Fruit fly (Drosophila melanogaster) whole organism, embryonic: ENCODE results near the gene CG46462.
A peak's percentile ranks its signal among the peaks of the same experiment; 100 is the strongest.

ENCODE experiments used
- Abd-B ChIP-seq: fragments of 200-800 bp; sonication (Bioruptor generic); optimal IDR thresholded peaks from 2 replicates; lab custom pipeline; 2018; ENCODE audit warnings: missing biosample characterization, mild to moderate bottlenecking, missing genetic modification characterization, moderate library complexity
- CG12744 ChIP-seq: fragments of 200-800 bp; sonication (Bioruptor generic); optimal IDR thresholded peaks from 2 replicates; lab custom pipeline; 2016; ENCODE audit warnings: missing biosample characterization, missing genetic modification characterization
- CG1603 ChIP-seq: fragments of 200-800 bp; sonication (Bioruptor generic); optimal IDR thresholded peaks from 2 replicates; lab custom pipeline; 2019; ENCODE audit warnings: missing biosample characterization, mild to moderate bottlenecking, missing genetic modification characterization, moderate library complexity
- CG2129 ChIP-seq: fragments of 200-800 bp; sonication (Bioruptor generic); IDR thresholded peaks from 2 replicates; pipeline ENCODE4 v1.3.6; 2022; ENCODE audit warnings: missing biosample characterization, missing genetic modification characterization; ENCODE audit not compliant: partially characterized antibody
- CG3163 ChIP-seq: fragments of 200-800 bp; sonication (Bioruptor generic); optimal IDR thresholded peaks from 3 replicates; lab custom pipeline; 2016; ENCODE audit warnings: missing biosample characterization, missing genetic modification characterization
- CG4360 ChIP-seq: fragments of 200-800 bp; sonication (Bioruptor generic); IDR thresholded peaks from 2 replicates; pipeline ENCODE4 v1.3.6; 2022; ENCODE audit warnings: missing biosample characterization, missing genetic modification characterization
- CG4404 ChIP-seq: fragments of 200-800 bp; sonication (Bioruptor generic); IDR thresholded peaks from 2 replicates; pipeline ENCODE4 v1.3.6; 2022; ENCODE audit warnings: missing biosample characterization, missing genetic modification characterization
- CG4854 ChIP-seq: fragments of 200-800 bp; sonication (Bioruptor generic); optimal IDR thresholded peaks from 2 replicates; lab custom pipeline; 2016; ENCODE audit warnings: missing biosample characterization, missing genetic modification characterization, inconsistent platforms
- CG7556 ChIP-seq: fragments of 200-800 bp; sonication (Bioruptor generic); optimal IDR thresholded peaks from 2 replicates; lab custom pipeline; 2017; ENCODE audit warnings: missing biosample characterization, mild to moderate bottlenecking, missing genetic modification characterization
- CG7963 ChIP-seq: fragments of 200-800 bp; sonication (Bioruptor generic); IDR thresholded peaks from 3 replicates; pipeline ENCODE4 v1.3.6; 2022; ENCODE audit warnings: missing biosample characterization, missing genetic modification characterization; ENCODE audit not compliant: partially characterized antibody
- HLH3B ChIP-seq: fragments of 200-800 bp; sonication (Bioruptor generic); IDR thresholded peaks from 2 replicates; pipeline ENCODE4 v1.3.6; 2022; ENCODE audit warnings: missing biosample characterization, missing genetic modification characterization
- Hr3 ChIP-seq: fragments of 200-800 bp; sonication (Bioruptor generic); optimal IDR thresholded peaks from 3 replicates; lab custom pipeline; 2016; ENCODE audit warnings: missing biosample characterization, missing genetic modification characterization
- Meics ChIP-seq: fragments of 200-800 bp; sonication (Bioruptor generic); optimal IDR thresholded peaks from 2 replicates; lab custom pipeline; 2017; ENCODE audit warnings: missing biosample characterization, mild to moderate bottlenecking, missing genetic modification characterization
- Mrtf ChIP-seq: fragments of 200-800 bp; sonication (Bioruptor generic); IDR thresholded peaks from 3 replicates; pipeline ENCODE4 v1.3.6; 2022; ENCODE audit warnings: missing biosample characterization, missing genetic modification characterization
- NFAT ChIP-seq: fragments of 200-800 bp; sonication (Bioruptor generic); IDR thresholded peaks from 2 replicates; pipeline ENCODE4 v1.3.6; 2022; ENCODE audit warnings: missing biosample characterization, missing genetic modification characterization
- Nf-YB ChIP-seq: fragments of 200-800 bp; sonication (Bioruptor generic); optimal IDR thresholded peaks from 3 replicates; lab custom pipeline; 2019; ENCODE audit warnings: missing biosample characterization, mild to moderate bottlenecking, missing genetic modification characterization, moderate library complexity
- Sry-β ChIP-seq: fragments of 200-800 bp; sonication (Bioruptor generic); optimal IDR thresholded peaks from 2 replicates; lab custom pipeline; 2018; ENCODE audit warnings: missing biosample characterization, mild to moderate bottlenecking, missing genetic modification characterization, moderate library complexity
- Sry-δ ChIP-seq: fragments of 200-800 bp; sonication (Bioruptor generic); optimal IDR thresholded peaks from 2 replicates; lab custom pipeline; 2016; ENCODE audit warnings: missing biosample characterization, missing genetic modification characterization
- ab ChIP-seq: fragments of 200-800 bp; sonication (Bioruptor generic); optimal IDR thresholded peaks from 2 replicates; lab custom pipeline; 2016; ENCODE audit warnings: missing biosample characterization, missing genetic modification characterization
- abd-A ChIP-seq: fragments of 200-800 bp; sonication (Bioruptor generic); optimal IDR thresholded peaks from 3 replicates; lab custom pipeline; 2019; ENCODE audit warnings: missing biosample characterization, mild to moderate bottlenecking, missing genetic modification characterization, moderate library complexity
- cad ChIP-seq: fragments of >200 bp; optimal IDR thresholded peaks from 2 replicates; lab custom pipeline; 2017; ENCODE audit warnings: missing biosample characterization, missing genetic modification characterization
- cg ChIP-seq: fragments of 200-800 bp; sonication (Bioruptor generic); optimal IDR thresholded peaks from 3 replicates; lab custom pipeline; 2019; ENCODE audit warnings: missing biosample characterization, mild to moderate bottlenecking, missing genetic modification characterization, moderate library complexity
- chinmo ChIP-seq: fragments of 200-800 bp; sonication (Bioruptor generic); IDR thresholded peaks from 4 replicates; pipeline ENCODE4 v1.3.6; 2022; ENCODE audit warnings: missing biosample characterization, missing genetic modification characterization; ENCODE audit not compliant: partially characterized antibody
- crp ChIP-seq, 2 experiments: fragments of 200-800 bp; sonication (Bioruptor generic); optimal IDR thresholded peaks; 2 replicates in 1 of 2; 3 replicates in 1 of 2; lab custom pipeline; 2017; ENCODE audit warnings: missing biosample characterization in 2 of 2, missing genetic modification characterization in 2 of 2, mild to moderate bottlenecking in 1 of 2, moderate library complexity in 1 of 2
- eve ChIP-seq, 2 experiments: fragments of >200 bp; optimal IDR thresholded peaks; 2 replicates each; lab custom pipeline; 2017; ENCODE audit warnings: missing biosample characterization in 2 of 2, missing genetic modification characterization in 2 of 2
- jing ChIP-seq: fragments of 200-800 bp; sonication (Bioruptor generic); optimal IDR thresholded peaks from 2 replicates; lab custom pipeline; 2018; ENCODE audit warnings: missing biosample characterization, mild to moderate bottlenecking, missing genetic modification characterization
- kni ChIP-seq: fragments of 200-800 bp; sonication (Bioruptor generic); optimal IDR thresholded peaks from 3 replicates; lab custom pipeline; 2017; ENCODE audit warnings: mild to moderate bottlenecking, missing biosample characterization, missing genetic modification reagents, missing genetic modification characterization
- lbe ChIP-seq: fragments of 200-800 bp; sonication (Bioruptor generic); optimal IDR thresholded peaks from 2 replicates; lab custom pipeline; 2016; ENCODE audit warnings: missing biosample characterization, mild to moderate bottlenecking, missing genetic modification characterization
- phol ChIP-seq: fragments of 200-800 bp; sonication (Bioruptor generic); optimal IDR thresholded peaks from 3 replicates; lab custom pipeline; 2018; ENCODE audit warnings: missing biosample characterization, mild to moderate bottlenecking, missing genetic modification characterization, moderate library complexity
- sc ChIP-seq, 3 experiments: fragments of >200 bp in 2 of 3; fragments of 200-800 bp in 1 of 3; sonication (Bioruptor generic) in 1 of 3; optimal IDR thresholded peaks; 2 replicates in 2 of 3; 3 replicates in 1 of 3; lab custom pipeline; 2017; ENCODE audit warnings: mild to moderate bottlenecking in 1 of 3, missing biosample characterization in 1 of 3, missing genetic modification characterization in 1 of 3, missing genetic modification reagents in 1 of 3
- sd ChIP-seq: fragments of 200-800 bp; sonication (Bioruptor generic); optimal IDR thresholded peaks from 3 replicates; lab custom pipeline; 2018; ENCODE audit warnings: missing biosample characterization, mild to moderate bottlenecking, missing genetic modification characterization, moderate library complexity
- slbo ChIP-seq: fragments of 200-800 bp; sonication (Bioruptor generic); IDR thresholded peaks from 2 replicates; pipeline ENCODE4 v1.3.6; 2022; ENCODE audit warnings: missing biosample characterization, missing genetic modification characterization
- sqz ChIP-seq: fragments of 200-800 bp; sonication (Bioruptor generic); optimal IDR thresholded peaks from 3 replicates; lab custom pipeline; 2018; ENCODE audit warnings: missing biosample characterization, mild to moderate bottlenecking, missing genetic modification characterization
- twi ChIP-seq: fragments of 200-800 bp; optimal IDR thresholded peaks from 2 replicates; lab custom pipeline; 2019; ENCODE audit warnings: missing biosample characterization, mild to moderate bottlenecking, missing genetic modification characterization, moderate library complexity
- zen2 ChIP-seq: fragments of 200-800 bp; sonication (Bioruptor generic); IDR thresholded peaks from 3 replicates; pipeline ENCODE4 v1.3.6; 2022; ENCODE audit warnings: missing biosample characterization, missing genetic modification characterization; ENCODE audit not compliant: partially characterized antibody

Gene CG46462

dm6 chr3L:19902560-19903399 is 28.7 kb upstream of the CG46462 start (continued):
- no peak for TF ChIP-seq zen2 (GFP tag; lab: Robert Waterston, UW)
- TF ChIP-seq crp (GFP tag; optimal IDR thresholded peaks at IDR 0.05; lab: Kevin White, UChicago) = peak in 1 of 2 experiments; percentile 57
- peak; percentile 97 for TF ChIP-seq CG1603 (tag; lab: Kevin White, UChicago)
- TF ChIP-seq Abd-B (GFP tag; lab: Kevin White, UChicago) = peak; percentile 90
- TF ChIP-seq Sry-δ (GFP tag; lab: Kevin White, UChicago) = peak; percentile 63
- TF ChIP-seq Mrtf (GFP tag; lab: Robert Waterston, UW) = peak; percentile 95
- peak; percentile 92 for TF ChIP-seq Hr3 (GFP tag; lab: Kevin White, UChicago)
- no peak for TF ChIP-seq sc (optimal IDR thresholded peaks at IDR 0.05; lab: Kevin White, UChicago)
- peak; percentile 86 for TF ChIP-seq sc (GFP tag; optimal IDR thresholded peaks at IDR 0.05; lab: Kevin White, UChicago)
- TF ChIP-seq Meics (GFP tag; lab: Kevin White, UChicago) = peak; percentile 92
- no peak for TF ChIP-seq CG2129 (GFP tag; lab: Robert Waterston, UW)
- peak; percentile 79 for TF ChIP-seq twi (tag; lab: Kevin White, UChicago)

- TF ChIP-seq sd (tag; lab: Kevin White, UChicago) (peak; percentile 21), chinmo (GFP tag; lab: Robert Waterston, UW) (peak; percentile 60; the same call in 2 of the 4 replicates), lbe (peak; percentile 11), Nf-YB (GFP tag; lab: Kevin White, UChicago) (no peak), ab (GFP tag; lab: Kevin White, UChicago) (peak; percentile 47), cg (peak; percentile 24), CG7556 (GFP tag; lab: Kevin White, UChicago) (peak; percentile 25), phol (tag; lab: Kevin White, UChicago) (no peak), CG3163 (GFP tag; lab: Kevin White, UChicago) (peak; percentile 3), CG7963 (GFP tag; lab: Robert Waterston, UW) (no peak), NFAT (GFP tag; lab: Robert Waterston, UW) (no peak), HLH3B (GFP tag; lab: Robert Waterston, UW) (no peak), abd-A (tag; lab: Kevin White, UChicago) (peak; percentile 2), CG4854 (GFP tag; lab: Kevin White, UChicago) (no peak), slbo (no peak), Sry-β (no peak), CG12744 (no peak), jing (GFP tag; lab: Kevin White, UChicago) (no peak), cad (no peak), CG4404 (GFP tag; lab: Robert Waterston, UW) (no peak), eve (GFP tag; optimal IDR thresholded peaks at IDR 0.05; lab: Kevin White, UChicago) (peak in 1 of 2 experiments; percentile 84), kni (no peak), CG4360 (GFP tag; lab: Robert Waterston, UW) (peak; percentile 87), sqz (GFP tag; lab: Kevin White, UChicago) (peak; percentile 45)
Measured at dm6 chr3L:19903400-19903846, 28.1 kb upstream of the CG46462 start.
